Worm (Caenorhabditis elegans) whole organism, L2 larva: ENCODE data around the gene ZK507.1.

ENCODE experiments used
- aly-2 ChIP-seq: fragments of 150-350 bp; optimal IDR thresholded peaks from 2 replicates; lab custom pipeline; 2014; ENCODE audit warnings: missing biosample characterization, missing genetic modification characterization
- ama-1 ChIP-seq: fragments of 150-350 bp; optimal IDR thresholded peaks from 2 replicates; lab custom pipeline; 2018; ENCODE audit warnings: inconsistent platforms
- blmp-1 ChIP-seq: sonication (generic microtip); optimal IDR thresholded peaks from 2 replicates; lab custom pipeline; 2017; ENCODE audit warnings: missing genetic modification characterization, mild to moderate bottlenecking, missing compliant biosample characterization, antibody characterized with exemption, moderate library complexity; ENCODE audit not compliant: insufficient read depth
- ceh-16 ChIP-seq: fragments of 150-350 bp; optimal IDR thresholded peaks from 2 replicates; lab custom pipeline; 2014; ENCODE audit warnings: missing biosample characterization, missing genetic modification characterization
- ceh-82 ChIP-seq: fragments of 150-350 bp; optimal IDR thresholded peaks from 2 replicates; lab custom pipeline; 2014; ENCODE audit warnings: missing biosample characterization, missing genetic modification characterization
- dmd-4 ChIP-seq: sonication (generic microtip); optimal IDR thresholded peaks from 2 replicates; lab custom pipeline; 2017; ENCODE audit warnings: missing biosample characterization, missing genetic modification characterization
- nhr-129 ChIP-seq: fragments of 150-350 bp; optimal IDR thresholded peaks from 2 replicates; lab custom pipeline; 2014; ENCODE audit warnings: missing biosample characterization, missing genetic modification characterization
- unc-39 ChIP-seq: fragments of 150-350 bp; optimal IDR thresholded peaks from 2 replicates; lab custom pipeline; 2014; ENCODE audit warnings: missing biosample characterization, missing genetic modification characterization
- zag-1 ChIP-seq: fragments of 150-350 bp; optimal IDR thresholded peaks from 2 replicates; lab custom pipeline; 2014; ENCODE audit warnings: missing biosample characterization, missing genetic modification characterization

- TF ChIP-seq unc-39 (tag; lab: Kevin White, UChicago), result no peak
- peak; percentile 77 for TF ChIP-seq ama-1 (lab: Kevin White, UChicago)
- TF ChIP-seq nhr-129 (tag; lab: Kevin White, UChicago), result no peak
- TF ChIP-seq blmp-1 (tag; lab: Kevin White, UChicago), result no peak
- no peak for TF ChIP-seq aly-2 (tag; lab: Kevin White, UChicago)
- TF ChIP-seq ceh-16 (tag; lab: Kevin White, UChicago), result no peak
- TF ChIP-seq ceh-82, result no peak
- no peak for TF ChIP-seq zag-1
- TF ChIP-seq dmd-4, result no peak
These were observed 47.8 kb downstream of the ZK507.1 start for ce11 chrIII:9053263-9053662.
